Fruit fly (Drosophila melanogaster): ENCODE results near the gene Pgam5.

Pgam5 gene

DNA sequence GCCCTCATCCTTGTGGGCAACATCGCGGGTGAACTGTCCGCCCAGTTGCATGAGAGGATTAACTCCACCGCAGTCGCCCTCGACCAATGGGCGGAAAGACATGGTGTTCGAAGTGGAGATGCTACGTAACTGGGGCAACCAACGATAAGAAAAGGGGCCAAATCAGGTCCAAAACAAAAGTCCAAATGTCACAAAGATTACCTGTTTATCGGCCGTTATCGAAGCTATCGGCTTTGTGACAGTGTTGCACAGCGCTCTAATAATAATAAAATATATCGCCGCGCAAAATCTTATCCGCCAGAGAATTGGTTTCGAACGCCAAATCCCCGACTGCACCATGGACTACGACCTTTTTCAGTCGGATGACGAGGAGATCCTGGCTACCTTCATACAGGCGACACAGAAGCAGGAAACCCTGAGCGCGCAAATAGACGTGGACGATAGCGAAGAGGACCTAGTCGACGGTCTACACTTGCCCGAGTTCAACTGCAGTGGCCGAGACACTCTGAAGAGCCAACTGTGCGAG, 4.7 kb downstream of the Pgam5 start, which contains the start of the genes CG14803 and Pex5 (continued):
- TF ChIP-seq CG4360 (GFP tag; IDR thresholded peaks at IDR 0.05) (no peak), Jarid2 (GFP tag; optimal IDR thresholded peaks at IDR 0.05) (no peak), Bdp1 (GFP tag; optimal IDR thresholded peaks at IDR 0.05) (no peak), psq (GFP tag; optimal IDR thresholded peaks at IDR 0.05) (no peak), D (optimal IDR thresholded peaks at IDR 0.05) (no peak), D (GFP tag; optimal IDR thresholded peaks at IDR 0.05) (no peak), zfh1 (GFP tag; IDR thresholded peaks at IDR 0.05) (no peak), CG4617 (GFP tag; optimal IDR thresholded peaks at IDR 0.05; ENCODE audit: borderline replicate concordance) (peak; percentile 41), Side (GFP tag; optimal IDR thresholded peaks at IDR 0.05) (no peak), CG2120 (GFP tag; optimal IDR thresholded peaks at IDR 0.05) (peak; percentile 31), CrebB (tag; optimal IDR thresholded peaks at IDR 0.05) (no peak), insv (GFP tag; optimal IDR thresholded peaks at IDR 0.05) (no peak), CG34376 (GFP tag; optimal IDR thresholded peaks at IDR 0.05) (peak; percentile 62), CG9215 (GFP tag; IDR thresholded peaks at IDR 0.05) (no peak), al (GFP tag; IDR thresholded peaks at IDR 0.05) (no peak), Asciz (GFP tag; optimal IDR thresholded peaks at IDR 0.05) (no peak), gem (tag; optimal IDR thresholded peaks at IDR 0.05) (no peak), H2.0 (GFP tag; IDR thresholded peaks at IDR 0.05) (0 out of 2 replicates have a peak, but pooled peaks have one; percentile 14), oc (tag; optimal IDR thresholded peaks at IDR 0.05) (no peak), CG33213 (GFP tag; optimal IDR thresholded peaks at IDR 0.05) (no peak)

DNA sequence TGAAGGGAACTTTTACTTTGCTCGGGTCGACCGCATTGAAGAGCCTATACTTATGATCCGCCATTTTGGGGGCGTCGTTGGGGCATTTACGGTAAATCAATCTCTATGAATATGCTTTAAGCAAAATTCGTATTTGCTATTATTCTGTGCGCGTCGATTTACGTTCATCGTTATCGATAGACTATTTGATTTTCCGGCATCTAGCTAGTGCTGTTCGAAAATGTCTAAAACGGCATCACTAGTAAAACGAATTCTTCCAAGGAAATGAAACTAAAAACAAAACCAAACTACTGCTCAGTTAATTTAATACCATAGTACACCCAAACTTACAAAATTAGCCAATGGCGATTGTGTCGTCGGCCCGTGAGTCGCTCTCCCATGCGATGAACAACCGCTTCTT, 7.7 kb downstream of the Pgam5 start, which contains the start of the genes Gcna and MED18:
Gcna (minus strand) TSS at position 163 of the 400 bp plus-strand sequence.
MED18 (plus strand) TSS at position 237 of the 400 bp plus-strand sequence.
- TF ChIP-seq pzg (GFP tag; optimal IDR thresholded peaks at IDR 0.05) (peak; percentile 41), gfzf (GFP tag; optimal IDR thresholded peaks at IDR 0.05) (peak; percentile 3), D19B (GFP tag; optimal IDR thresholded peaks at IDR 0.05) (no peak), bsh (GFP tag; optimal IDR thresholded peaks at IDR 0.05) (no peak), CG6689 (GFP tag; IDR thresholded peaks at IDR 0.05) (no peak), CG7839 (tag; optimal IDR thresholded peaks at IDR 0.05) (no peak), CG12155 (GFP tag; optimal IDR thresholded peaks at IDR 0.05) (no peak), danr (GFP tag; IDR thresholded peaks at IDR 0.05) (no peak), zen2 (GFP tag; IDR thresholded peaks at IDR 0.05; ENCODE audit: partially characterized antibody) (0 out of 3 replicates have a peak, but pooled peaks have one; percentile 22), Doc3 (GFP tag; IDR thresholded peaks at IDR 0.05; ENCODE audit: partially characterized antibody) (no peak), croc (GFP tag; conservative IDR thresholded peaks at IDR 0.05) (no peak), H2.0 (GFP tag; IDR thresholded peaks at IDR 0.05) (no peak), CG9932 (GFP tag; IDR thresholded peaks at IDR 0.05) (no peak), caup (GFP tag; optimal IDR thresholded peaks at IDR 0.05; ENCODE audit: severe bottlenecking) (no peak), Hr51 (GFP tag; optimal IDR thresholded peaks at IDR 0.05) (no peak), BEAF-32 (GFP tag; optimal IDR thresholded peaks at IDR 0.05) (peak; percentile 23), CG4617 (GFP tag; optimal IDR thresholded peaks at IDR 0.05; ENCODE audit: borderline replicate concordance) (peak; percentile 17), Dp (GFP tag; optimal IDR thresholded peaks at IDR 0.05) (peak; percentile 71), kni (GFP tag; optimal IDR thresholded peaks at IDR 0.05) (no peak), E2f2 (GFP tag; IDR thresholded peaks at IDR 0.05) (peak; percentile 78), CG34422 (GFP tag; IDR thresholded peaks at IDR 0.05) (no peak), Trl (optimal IDR thresholded peaks at IDR 0.05) (no peak), Trl (GFP tag; optimal IDR thresholded peaks at IDR 0.05) (no peak), wor (GFP tag; IDR thresholded peaks at IDR 0.05) (no peak), lov (optimal IDR thresholded peaks at IDR 0.05) (no peak), lov (GFP tag; IDR thresholded peaks at IDR 0.05) (no peak), CG18011 (GFP tag; optimal IDR thresholded peaks at IDR 0.05) (no peak), Dref (GFP tag; IDR thresholded peaks at IDR 0.05) (peak; percentile 75), Ada2b (GFP tag; IDR thresholded peaks at IDR 0.05) (no peak), Dll (GFP tag; IDR thresholded peaks at IDR 0.05; ENCODE audit: partially characterized antibody) (0 out of 4 replicates have a peak, but pooled peaks have one; percentile 51), Myb (GFP tag; optimal IDR thresholded peaks at IDR 0.05) (no peak), ewg (GFP tag; optimal IDR thresholded peaks at IDR 0.05) (no peak)

All from whole organism, embryonic.